Fruit fly (Drosophila melanogaster) whole organism, embryonic: ENCODE data around the gene pck.

ENCODE experiments used
- ATbp ChIP-seq: fragments of 200-800 bp; sonication (Bioruptor generic); optimal IDR thresholded peaks from 2 replicates; lab custom pipeline; 2017; ENCODE audit warnings: missing biosample characterization, mild to moderate bottlenecking, missing genetic modification characterization, missing genetic modification reagents
- CG12769 ChIP-seq: fragments of 200-800 bp; sonication (Bioruptor generic); optimal IDR thresholded peaks from 2 replicates; lab custom pipeline; 2019; ENCODE audit warnings: missing biosample characterization, mild to moderate bottlenecking, missing genetic modification characterization, moderate library complexity
- CG13424 ChIP-seq: fragments of 200-800 bp; sonication (Bioruptor generic); optimal IDR thresholded peaks from 2 replicates; lab custom pipeline; 2019; ENCODE audit warnings: missing biosample characterization, mild to moderate bottlenecking, missing genetic modification characterization, moderate library complexity
- CG2120 ChIP-seq: fragments of 200-800 bp; sonication (Bioruptor generic); optimal IDR thresholded peaks from 3 replicates; lab custom pipeline; 2016; ENCODE audit warnings: missing biosample characterization, missing genetic modification characterization
- CG3838 ChIP-seq: fragments of 200-800 bp; sonication (Bioruptor generic); optimal IDR thresholded peaks from 3 replicates; lab custom pipeline; 2016; ENCODE audit warnings: missing biosample characterization, missing genetic modification characterization
- CG6683 ChIP-seq: fragments of 200-800 bp; sonication (Bioruptor generic); optimal IDR thresholded peaks from 2 replicates; lab custom pipeline; 2017; ENCODE audit warnings: missing biosample characterization, mild to moderate bottlenecking, missing genetic modification characterization, missing genetic modification reagents
- CG6791 ChIP-seq: fragments of 200-800 bp; sonication (Bioruptor generic); IDR thresholded peaks from 3 replicates; pipeline ENCODE4 v1.3.6; 2022; ENCODE audit warnings: missing biosample characterization, missing genetic modification characterization; ENCODE audit not compliant: partially characterized antibody
- CG7928 ChIP-seq: fragments of 200-800 bp; sonication (Bioruptor generic); optimal IDR thresholded peaks from 2 replicates; lab custom pipeline; 2017; ENCODE audit warnings: missing biosample characterization, mild to moderate bottlenecking, missing genetic modification characterization
- CTCF ChIP-seq: fragments of 200-800 bp; sonication (Bioruptor generic); optimal IDR thresholded peaks from 2 replicates; lab custom pipeline; 2017; ENCODE audit warnings: missing biosample characterization, mild to moderate bottlenecking, missing genetic modification characterization, moderate library complexity
- Chrac-16 ChIP-seq: fragments of 200-800 bp; sonication (Bioruptor generic); optimal IDR thresholded peaks from 3 replicates; lab custom pipeline; 2016; ENCODE audit warnings: missing biosample characterization, missing genetic modification characterization
- HLH3B ChIP-seq: fragments of 200-800 bp; sonication (Bioruptor generic); IDR thresholded peaks from 2 replicates; pipeline ENCODE4 v1.3.6; 2022; ENCODE audit warnings: missing biosample characterization, missing genetic modification characterization
- HLH4C ChIP-seq: fragments of 200-800 bp; sonication (Bioruptor generic); IDR thresholded peaks from 3 replicates; pipeline ENCODE4 v1.3.6; 2022; ENCODE audit warnings: missing biosample characterization, missing genetic modification characterization; ENCODE audit not compliant: partially characterized antibody
- Hmx ChIP-seq: fragments of 200-800 bp; sonication (Bioruptor generic); optimal IDR thresholded peaks from 2 replicates; lab custom pipeline; 2016; ENCODE audit warnings: missing biosample characterization, missing genetic modification characterization
- MBD-R2 ChIP-seq: fragments of 200-800 bp; sonication (Bioruptor generic); IDR thresholded peaks from 2 replicates; pipeline ENCODE4 v1.3.6; 2022; ENCODE audit warnings: missing biosample characterization, missing genetic modification characterization
- MTF-1 ChIP-seq: fragments of 200-800 bp; sonication (Bioruptor generic); optimal IDR thresholded peaks from 2 replicates; lab custom pipeline; 2018; ENCODE audit warnings: missing biosample characterization, mild to moderate bottlenecking, missing genetic modification characterization, borderline replicate concordance
- Pdp1 ChIP-seq, 2 experiments: fragments of 200-800 bp; sonication (Bioruptor generic); optimal IDR thresholded peaks; 3 replicates each; lab custom pipeline; 2016; ENCODE audit warnings: missing biosample characterization in 2 of 2, missing genetic modification characterization in 2 of 2, mild to moderate bottlenecking in 1 of 2, moderate library complexity in 1 of 2
- Ptx1 ChIP-seq: fragments of 200-800 bp; sonication (Bioruptor generic); IDR thresholded peaks from 2 replicates; pipeline ENCODE4 v1.3.6; 2022; ENCODE audit warnings: missing biosample characterization, missing genetic modification characterization
- Rx ChIP-seq: fragments of 200-800 bp; sonication (Bioruptor generic); IDR thresholded peaks from 2 replicates; pipeline ENCODE4 v1.3.6; 2022; ENCODE audit warnings: missing biosample characterization, missing genetic modification characterization
- Scr ChIP-seq: fragments of 200-800 bp; sonication (Bioruptor generic); IDR thresholded peaks from 2 replicates; pipeline ENCODE4 v1.3.6; 2022; ENCODE audit warnings: missing biosample characterization, missing genetic modification characterization; ENCODE audit not compliant: partially characterized antibody
- ci ChIP-seq: fragments of 200-800 bp; sonication (Bioruptor generic); IDR thresholded peaks from 3 replicates; pipeline ENCODE4 v1.3.6; 2022; ENCODE audit warnings: missing biosample characterization, missing genetic modification characterization
- ewg ChIP-seq: fragments of 200-800 bp; sonication (Bioruptor generic); optimal IDR thresholded peaks from 3 replicates; lab custom pipeline; 2017; ENCODE audit warnings: mild to moderate bottlenecking, missing biosample characterization, missing genetic modification reagents, missing genetic modification characterization
- hbn ChIP-seq: fragments of 200-800 bp; sonication (Bioruptor generic); IDR thresholded peaks from 2 replicates; pipeline ENCODE4 v1.3.6; 2022; ENCODE audit warnings: missing biosample characterization, missing genetic modification characterization; ENCODE audit not compliant: partially characterized antibody
- insv ChIP-seq, 2 experiments: fragments of 200-800 bp; sonication (Bioruptor generic); optimal IDR thresholded peaks; 3 replicates each; lab custom pipeline; 2016 to 2018; ENCODE audit warnings: missing biosample characterization in 2 of 2, missing genetic modification characterization in 2 of 2
- lab ChIP-seq: fragments of 200-800 bp; sonication (Bioruptor generic); optimal IDR thresholded peaks from 3 replicates; lab custom pipeline; 2017; ENCODE audit warnings: missing biosample characterization, missing genetic modification characterization, mild to moderate bottlenecking, moderate library complexity, missing genetic modification reagents
- onecut ChIP-seq: fragments of 200-800 bp; sonication (Bioruptor generic); IDR thresholded peaks from 2 replicates; pipeline ENCODE4 v1.3.6; 2022; ENCODE audit warnings: missing biosample characterization, missing genetic modification characterization
- rib ChIP-seq: fragments of 200-800 bp; sonication (Bioruptor generic); IDR thresholded peaks from 2 replicates; pipeline ENCODE4 v1.3.6; 2022; ENCODE audit warnings: missing biosample characterization, missing genetic modification characterization
- tap ChIP-seq: fragments of 200-800 bp; optimal IDR thresholded peaks from 3 replicates; lab custom pipeline; 2019; ENCODE audit warnings: missing biosample characterization, mild to moderate bottlenecking, missing genetic modification characterization, moderate library complexity

The pck gene

DNA sequence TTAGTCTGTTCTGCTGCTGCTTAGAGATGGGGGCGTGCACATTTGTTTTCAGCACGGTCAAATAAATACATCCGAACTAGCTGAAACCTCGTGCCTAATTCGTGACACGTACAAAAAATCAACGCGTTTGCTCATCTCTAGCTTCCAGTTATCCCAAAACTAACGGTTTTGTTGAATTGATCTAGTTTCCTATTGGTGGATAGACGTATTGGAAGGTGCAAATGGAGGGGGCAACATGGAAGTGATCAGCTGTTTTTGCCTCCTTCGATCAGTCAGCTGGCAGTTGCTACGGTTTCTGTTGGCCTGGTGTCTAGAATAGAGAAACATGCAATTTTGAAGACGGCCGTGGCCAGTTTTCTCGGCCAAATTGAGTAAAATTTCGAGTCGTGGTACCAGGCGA, 47.2 kb downstream of the pck start (continued):
- TF ChIP-seq CG3838, result no peak
- TF ChIP-seq lab, result peak; percentile 53
- TF ChIP-seq ATbp (GFP tag; lab: Kevin White, UChicago), result no peak
- peak; percentile 53; the same call in 1 of the 3 replicates for TF ChIP-seq ci (GFP tag; lab: Robert Waterston, UW)
- TF ChIP-seq onecut, result peak; percentile 35; the same call in 1 of the 2 replicates
- TF ChIP-seq Ptx1 (GFP tag; lab: Robert Waterston, UW), result peak; percentile 51; the same call in 1 of the 2 replicates
- TF ChIP-seq ewg (GFP tag; lab: Kevin White, UChicago), result no peak
- TF ChIP-seq rib (GFP tag; lab: Robert Waterston, UW), result no peak
- peak; percentile 7 for TF ChIP-seq CG13424 (tag; lab: Kevin White, UChicago)
- peak; percentile 62 for TF ChIP-seq CG2120 (GFP tag; lab: Kevin White, UChicago)
- TF ChIP-seq tap, result no peak
- peak; percentile 93 for TF ChIP-seq Scr (GFP tag; lab: Robert Waterston, UW)
- TF ChIP-seq MBD-R2 (GFP tag; lab: Robert Waterston, UW), result peak; percentile 49; the same call in 1 of the 2 replicates
- TF ChIP-seq CG7928 (GFP tag; lab: Kevin White, UChicago), result peak; percentile 14
- TF ChIP-seq hbn (GFP tag; lab: Robert Waterston, UW), result peak; percentile 96
- TF ChIP-seq HLH3B (GFP tag; lab: Robert Waterston, UW), result no peak
- peak; percentile 29 for TF ChIP-seq Chrac-16
- TF ChIP-seq HLH4C (GFP tag; lab: Robert Waterston, UW), result peak; percentile 82
- peak in 1 of 2 experiments; percentile 77 for TF ChIP-seq insv (GFP tag; optimal IDR thresholded peaks at IDR 0.05; lab: Kevin White, UChicago)
- TF ChIP-seq Rx (GFP tag; lab: Robert Waterston, UW), result no peak
- TF ChIP-seq MTF-1, result no peak
- TF ChIP-seq Hmx (GFP tag; lab: Kevin White, UChicago), result no peak
- TF ChIP-seq CG12769, result peak; percentile 95
- no peak for TF ChIP-seq CTCF
- TF ChIP-seq CG6683 (GFP tag; lab: Kevin White, UChicago), result no peak
- peak; percentile 93 for TF ChIP-seq CG6791 (GFP tag; lab: Robert Waterston, UW)
- peak; percentile 16 to 34 for TF ChIP-seq Pdp1 (GFP tag; optimal IDR thresholded peaks at IDR 0.05; lab: Kevin White, UChicago)
